Worm (Caenorhabditis elegans) whole organism, mixed stage, embryonic: ENCODE data around the gene K03H1.11.

Experiments
- M03D4.4 ChIP-seq: sonication (generic microtip); optimal IDR thresholded peaks from 2 replicates; lab custom pipeline; 2017; ENCODE audit warnings: mild to moderate bottlenecking, missing genetic modification characterization, missing compliant biosample characterization
- bed-3 ChIP-seq: fragments of 200-800 bp; sonication (Bioruptor generic); optimal IDR thresholded peaks from 3 replicates; lab custom pipeline; 2018; ENCODE audit warnings: mild to moderate bottlenecking, missing genetic modification characterization, moderate library complexity, missing compliant biosample characterization
- ceh-39 ChIP-seq: fragments of 150-350 bp; optimal IDR thresholded peaks from 2 replicates; lab custom pipeline; 2014; ENCODE audit warnings: missing biosample characterization, missing genetic modification characterization
- ceh-43 ChIP-seq: fragments of 200-800 bp; sonication (Bioruptor generic); optimal IDR thresholded peaks from 2 replicates; lab custom pipeline; 2018; ENCODE audit warnings: mild to moderate bottlenecking, missing genetic modification characterization, moderate library complexity, missing compliant biosample characterization
- ces-1 ChIP-seq: fragments of 150-350 bp; optimal IDR thresholded peaks from 2 replicates; lab custom pipeline; 2014; ENCODE audit warnings: missing biosample characterization, missing genetic modification reagents, missing genetic modification characterization
- cnd-1 ChIP-seq: fragments of 200-800 bp; sonication (Bioruptor generic); optimal IDR thresholded peaks from 2 replicates; lab custom pipeline; 2018; ENCODE audit warnings: mild to moderate bottlenecking, missing genetic modification characterization, missing compliant biosample characterization
- drap-1 ChIP-seq: fragments of 200-800 bp; sonication (Bioruptor generic); optimal IDR thresholded peaks from 3 replicates; lab custom pipeline; 2018; ENCODE audit warnings: mild to moderate bottlenecking, missing genetic modification characterization, missing compliant biosample characterization
- elt-1 ChIP-seq: sonication (generic microtip); optimal IDR thresholded peaks from 2 replicates; lab custom pipeline; 2017; ENCODE audit warnings: missing genetic modification characterization, mild to moderate bottlenecking, missing compliant biosample characterization, antibody characterized with exemption, moderate library complexity, borderline replicate concordance; ENCODE audit not compliant: insufficient read depth
- elt-3 ChIP-seq: fragments of 150-350 bp; optimal IDR thresholded peaks from 2 replicates; lab custom pipeline; 2014; ENCODE audit warnings: missing biosample characterization, missing genetic modification characterization
- flh-1 ChIP-seq: fragments of 200-800 bp; sonication (Bioruptor generic); optimal IDR thresholded peaks from 2 replicates; lab custom pipeline; 2018; ENCODE audit warnings: mild to moderate bottlenecking, missing genetic modification characterization, moderate library complexity, missing compliant biosample characterization
- ham-2 ChIP-seq: fragments of 200-800 bp; sonication (Bioruptor generic); optimal IDR thresholded peaks from 2 replicates; lab custom pipeline; 2018; ENCODE audit warnings: mild to moderate bottlenecking, missing genetic modification characterization, missing compliant biosample characterization
- hlh-1 ChIP-seq: fragments of 150-350 bp; optimal IDR thresholded peaks from 2 replicates; lab custom pipeline; 2014; ENCODE audit warnings: missing biosample characterization, missing genetic modification reagents, missing genetic modification characterization
- lin-13 ChIP-seq: fragments of 150-350 bp; optimal IDR thresholded peaks from 2 replicates; lab custom pipeline; 2014; ENCODE audit warnings: missing biosample characterization, missing genetic modification characterization
- lin-32 ChIP-seq: fragments of 200-800 bp; sonication (Bioruptor generic); optimal IDR thresholded peaks from 2 replicates; lab custom pipeline; 2018; ENCODE audit warnings: mild to moderate bottlenecking, missing genetic modification characterization, missing compliant biosample characterization
- lsy-2 ChIP-seq: fragments of 150-350 bp; optimal IDR thresholded peaks from 2 replicates; lab custom pipeline; 2014; ENCODE audit warnings: missing biosample characterization, missing genetic modification characterization
- mab-5 ChIP-seq: fragments of 150-350 bp; optimal IDR thresholded peaks from 2 replicates; lab custom pipeline; 2014; ENCODE audit warnings: missing biosample characterization, missing genetic modification characterization
- mep-1 ChIP-seq: fragments of 150-350 bp; optimal IDR thresholded peaks from 2 replicates; lab custom pipeline; 2017; ENCODE audit warnings: missing biosample characterization, missing genetic modification reagents, missing genetic modification characterization, inconsistent platforms
- mls-2 ChIP-seq: sonication (generic microtip); optimal IDR thresholded peaks from 2 replicates; lab custom pipeline; 2016; ENCODE audit warnings: mild to moderate bottlenecking, missing genetic modification characterization, moderate library complexity, missing compliant biosample characterization
- nhr-12 ChIP-seq: fragments of 150-350 bp; optimal IDR thresholded peaks from 2 replicates; lab custom pipeline; 2014; ENCODE audit warnings: missing biosample characterization, missing genetic modification characterization
- nhr-2 ChIP-seq: fragments of 150-350 bp; optimal IDR thresholded peaks from 2 replicates; lab custom pipeline; 2014; ENCODE audit warnings: missing biosample characterization, missing genetic modification characterization
- nhr-237 ChIP-seq: fragments of 150-350 bp; optimal IDR thresholded peaks from 2 replicates; lab custom pipeline; 2014; ENCODE audit warnings: missing biosample characterization, missing genetic modification characterization
- nhr-28 ChIP-seq: fragments of 150-350 bp; optimal IDR thresholded peaks from 2 replicates; lab custom pipeline; 2014; ENCODE audit warnings: missing biosample characterization, missing genetic modification characterization
- nhr-76 ChIP-seq: sonication (generic microtip); optimal IDR thresholded peaks from 2 replicates; lab custom pipeline; 2017; ENCODE audit warnings: missing biosample characterization, missing genetic modification characterization
- pha-4 ChIP-seq: fragments of 150-350 bp; optimal IDR thresholded peaks from 2 replicates; lab custom pipeline; 2018; ENCODE audit warnings: missing biosample characterization, missing genetic modification reagents, missing genetic modification characterization
- sem-2 ChIP-seq: fragments of 200-800 bp; sonication (Bioruptor generic); optimal IDR thresholded peaks from 2 replicates; lab custom pipeline; 2018; ENCODE audit warnings: mild to moderate bottlenecking, missing genetic modification characterization, missing compliant biosample characterization
- snpc-4 ChIP-seq: fragments of 150-350 bp; optimal IDR thresholded peaks from 2 replicates; lab custom pipeline; 2014; ENCODE audit warnings: missing biosample characterization, missing genetic modification characterization
- sptf-1 ChIP-seq: sonication (generic microtip); optimal IDR thresholded peaks from 2 replicates; lab custom pipeline; 2017; ENCODE audit warnings: mild to moderate bottlenecking, missing genetic modification characterization, moderate library complexity, missing compliant biosample characterization
- tbx-8 ChIP-seq: fragments of 200-800 bp; sonication (Bioruptor generic); optimal IDR thresholded peaks from 2 replicates; lab custom pipeline; 2018; ENCODE audit warnings: mild to moderate bottlenecking, missing genetic modification characterization, moderate library complexity, missing compliant biosample characterization
- unc-120 ChIP-seq: sonication (generic microtip); optimal IDR thresholded peaks from 2 replicates; lab custom pipeline; 2017; ENCODE audit warnings: missing genetic modification characterization, missing compliant biosample characterization; ENCODE audit not compliant: poor library complexity, severe bottlenecking
- unc-39 ChIP-seq: fragments of 150-350 bp; optimal IDR thresholded peaks from 2 replicates; lab custom pipeline; 2014; ENCODE audit warnings: missing biosample characterization, missing genetic modification characterization
- unc-62 ChIP-seq: fragments of 150-350 bp; optimal IDR thresholded peaks from 2 replicates; lab custom pipeline; 2014; ENCODE audit warnings: missing biosample characterization, missing genetic modification reagents, missing genetic modification characterization
- zip-8 ChIP-seq: fragments of 150-350 bp; optimal IDR thresholded peaks from 2 replicates; lab custom pipeline; 2014; ENCODE audit warnings: missing biosample characterization, missing genetic modification characterization
- ztf-11 ChIP-seq: fragments of 150-350 bp; optimal IDR thresholded peaks from 2 replicates; lab custom pipeline; 2014; ENCODE audit warnings: missing biosample characterization, missing genetic modification characterization

K03H1.11 gene

DNA sequence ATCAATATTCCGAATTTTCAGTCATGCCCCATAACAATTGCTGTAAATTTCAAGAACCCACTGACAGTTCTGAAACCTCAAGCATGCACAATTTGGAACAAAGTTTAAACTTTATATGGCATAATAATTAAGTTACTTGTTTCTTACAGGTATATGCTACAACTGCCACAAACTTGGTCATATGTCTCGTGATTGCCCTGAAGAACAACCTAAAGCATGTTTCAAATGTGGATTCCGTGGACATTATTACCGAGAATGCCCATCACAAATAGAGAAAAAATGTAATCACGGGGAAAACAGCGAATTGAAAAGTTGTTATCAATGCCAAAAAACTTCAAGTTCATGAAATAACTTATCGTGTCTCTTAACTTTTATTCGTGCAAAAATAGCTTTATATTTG, 38.8 kb downstream of the K03H1.11 start:
- no peak for TF ChIP-seq unc-120
- TF ChIP-seq pha-4, result no peak
- no peak for TF ChIP-seq mep-1 (tag; lab: Kevin White, UChicago)
- TF ChIP-seq ceh-43, result no peak
- no peak for TF ChIP-seq ham-2 (GFP tag; lab: Kevin White, UChicago)
- no peak for TF ChIP-seq nhr-237 (tag; lab: Kevin White, UChicago)
- no peak for TF ChIP-seq zip-8 (tag; lab: Kevin White, UChicago)
- no peak for TF ChIP-seq nhr-76
- no peak for TF ChIP-seq snpc-4
- TF ChIP-seq, all 35 proteins: peak for 0

ce11 chrIII:9912501-9912900, 39.3 kb downstream of the K03H1.11 start:
- no peak for TF ChIP-seq nhr-237 (tag; lab: Kevin White, UChicago)
- TF ChIP-seq hlh-1 (tag; lab: Kevin White, UChicago), result no peak
- TF ChIP-seq mab-5 (tag; lab: Kevin White, UChicago), result no peak
- no peak for TF ChIP-seq elt-3 (tag; lab: Kevin White, UChicago)
- TF ChIP-seq lin-13, result no peak
- TF ChIP-seq ham-2 (GFP tag; lab: Kevin White, UChicago), result no peak
- no peak for TF ChIP-seq ceh-43
- TF ChIP-seq unc-39, result no peak
- TF ChIP-seq zip-8 (tag; lab: Kevin White, UChicago), result no peak
- no peak for TF ChIP-seq drap-1
- no peak for TF ChIP-seq sptf-1 (tag; lab: Kevin White, UChicago)
- no peak for TF ChIP-seq pha-4
- TF ChIP-seq M03D4.4 (tag; lab: Kevin White, UChicago), result no peak
- TF ChIP-seq cnd-1 (tag; lab: Kevin White, UChicago), result no peak

DNA sequence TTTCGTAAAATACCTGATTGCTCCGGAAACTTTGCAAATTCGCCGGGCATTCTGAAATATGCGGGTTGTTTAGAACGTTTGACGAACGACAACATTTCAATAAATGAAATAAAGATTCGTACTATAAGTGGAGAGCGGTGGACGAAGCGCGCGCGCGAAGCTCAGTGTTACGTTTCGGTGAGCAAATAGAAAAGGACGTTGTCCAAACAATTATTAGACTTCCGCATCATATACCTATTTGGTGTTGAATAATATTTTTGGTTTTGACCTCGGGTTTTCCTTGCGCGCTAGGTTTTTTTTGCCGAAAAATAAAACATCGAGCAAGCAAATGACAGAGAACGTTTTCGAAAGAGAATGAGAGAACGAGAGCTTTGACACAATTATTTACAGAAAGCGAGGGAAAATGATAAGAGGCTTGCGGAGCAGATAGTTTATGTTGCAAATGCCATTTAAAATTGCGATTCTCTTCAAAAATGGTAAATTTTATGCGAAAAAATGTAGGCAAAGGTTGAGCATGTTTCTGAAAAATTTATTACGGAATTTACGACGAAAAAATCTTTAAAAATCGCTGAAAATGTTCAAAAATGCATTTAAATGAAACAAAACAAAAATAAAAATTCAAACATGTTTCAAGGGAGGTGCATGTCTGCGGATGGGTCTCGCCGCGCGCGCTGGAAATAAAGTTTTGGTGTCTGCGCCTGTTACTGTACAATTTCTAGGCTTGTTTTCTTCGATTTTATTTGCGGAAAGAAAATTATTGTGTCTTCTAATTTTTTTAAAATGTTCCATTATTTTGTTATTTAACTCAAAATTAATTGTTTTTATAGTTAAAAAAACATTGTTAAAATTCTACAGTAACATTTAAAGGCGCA, 40.9 kb downstream of the K03H1.11 start, which contains the start of the genes cyld-1 and F40F12.9:
Gene cyld-1, minus strand, starts transcription at position 51 of the 872 bp plus-strand sequence.
Gene F40F12.9, plus strand, starts transcription at position 721 of the 872 bp plus-strand sequence.
- TF ChIP-seq cnd-1 (tag; lab: Kevin White, UChicago), result no peak
- no peak for TF ChIP-seq sem-2 (GFP tag; lab: Kevin White, UChicago)
- no peak for TF ChIP-seq nhr-76
- no peak for TF ChIP-seq lin-13
- TF ChIP-seq unc-39, result no peak
- no peak for TF ChIP-seq ztf-11 (tag; lab: Kevin White, UChicago)
- no peak for TF ChIP-seq flh-1 (GFP tag; lab: Kevin White, UChicago)
- no peak for TF ChIP-seq nhr-2 (tag; lab: Kevin White, UChicago)
- TF ChIP-seq unc-120, result no peak
- no peak for TF ChIP-seq elt-1 (tag; lab: Kevin White, UChicago)
- TF ChIP-seq ces-1 (GFP tag; lab: Kevin White, UChicago), result no peak
- TF ChIP-seq lin-32 (GFP tag; lab: Kevin White, UChicago), result no peak
- TF ChIP-seq nhr-12 (tag; lab: Kevin White, UChicago), result no peak
- no peak for TF ChIP-seq lsy-2 (tag; lab: Kevin White, UChicago)
- TF ChIP-seq mls-2 (tag; lab: Kevin White, UChicago), result no peak
- no peak for TF ChIP-seq ceh-43

ce11 chrIII:9908769-9909168, 43.0 kb downstream of the K03H1.11 start:
- TF ChIP-seq ceh-39 (no peak), M03D4.4 (tag; lab: Kevin White, UChicago) (no peak), nhr-28 (tag; lab: Kevin White, UChicago) (no peak), tbx-8 (GFP tag; lab: Kevin White, UChicago) (no peak), zip-8 (tag; lab: Kevin White, UChicago) (no peak), hlh-1 (tag; lab: Kevin White, UChicago) (no peak), cnd-1 (tag; lab: Kevin White, UChicago) (no peak), flh-1 (GFP tag; lab: Kevin White, UChicago) (no peak), ztf-11 (tag; lab: Kevin White, UChicago) (no peak), sem-2 (GFP tag; lab: Kevin White, UChicago) (no peak), mep-1 (tag; lab: Kevin White, UChicago) (no peak), nhr-12 (tag; lab: Kevin White, UChicago) (no peak), snpc-4 (no peak), unc-62 (GFP tag; lab: Kevin White, UChicago) (no peak), bed-3 (GFP tag; lab: Kevin White, UChicago) (no peak), elt-3 (tag; lab: Kevin White, UChicago) (no peak), ces-1 (GFP tag; lab: Kevin White, UChicago) (no peak)
